Worm (Caenorhabditis elegans): ENCODE data around the gene C53A3.4.

DNA sequence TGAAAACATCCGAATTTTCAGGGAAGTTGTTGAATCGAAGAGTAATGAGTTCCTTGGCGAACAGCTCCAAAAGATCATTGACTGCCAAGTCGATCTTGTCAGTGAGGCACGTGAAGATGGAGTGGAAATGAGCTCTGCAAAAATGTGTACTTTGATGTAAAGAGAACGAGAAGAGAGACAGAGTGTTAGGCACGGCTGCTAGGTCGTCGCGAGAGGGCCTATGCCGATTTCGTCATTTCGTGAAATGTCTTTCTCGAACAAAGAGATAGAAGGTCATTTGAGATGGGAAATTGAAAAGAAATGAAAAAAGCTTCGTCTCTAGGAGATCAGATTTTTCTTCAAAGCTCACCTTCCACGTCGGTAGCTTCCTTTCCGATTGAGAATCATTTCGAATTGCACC is 21.3 kb upstream of the C53A3.4 start:
- TF ChIP-seq lin-39 (tag; optimal IDR thresholded peaks at IDR 0.05) (no peak), nhr-12 (tag; optimal IDR thresholded peaks at IDR 0.05) (no peak), unc-62 (GFP tag; optimal IDR thresholded peaks at IDR 0.05) (no peak), blmp-1 (tag; optimal IDR thresholded peaks at IDR 0.05; ENCODE audit: insufficient read depth) (no peak), nhr-25 (tag; optimal IDR thresholded peaks at IDR 0.05) (no peak)

All from whole organism, L2 larva.